Worm (Caenorhabditis elegans): ENCODE measurements around the gene T11F9.21.
A peak's percentile ranks its signal among the peaks of the same experiment; 100 is the strongest.
"Not testable (repeated sequence)": the region's sequence is repeated elsewhere in the genome, so short reads cannot be mapped to it uniquely, and the experiment has no call there.

T11F9.21 gene

ce11 chrV:11480734-11481133 lies 11.8 kb upstream of the T11F9.21 start, which contains the start of gene T11F9.14:
TSS of gene T11F9.14 (minus strand) at chrV:11480834.
- not testable (repeated sequence) for TF ChIP-seq dao-5, him-1, W03F9.2 (tag; optimal IDR thresholded peaks at IDR 0.05)

ce11 chrV:11483580-11484092 lies 8.9 kb upstream of the T11F9.21 start, which contains the start of gene col-157:
TSS of gene col-157 (plus strand) at chrV:11484042.
- TF ChIP-seq W03F9.2, him-1, dao-5 (tag; optimal IDR thresholded peaks at IDR 0.05): not testable (repeated sequence)

ce11 chrV:11484404-11484803 lies 8.2 kb upstream of the T11F9.21 start:
- TF ChIP-seq him-1 (tag; optimal IDR thresholded peaks at IDR 0.05) (no peak), dao-5 (tag; optimal IDR thresholded peaks at IDR 0.05) (no peak), W03F9.2 (tag; optimal IDR thresholded peaks at IDR 0.05) (no peak)

ce11 chrV:11485558-11485957 lies 7.0 kb upstream of the T11F9.21 start, which contains the start of gene srh-1:
TSS of gene srh-1 (plus strand) at chrV:11485858.
- TF ChIP-seq dao-5 (tag; optimal IDR thresholded peaks at IDR 0.05), result no peak
- TF ChIP-seq him-1 (tag; optimal IDR thresholded peaks at IDR 0.05), result no peak
- no peak for TF ChIP-seq W03F9.2 (tag; optimal IDR thresholded peaks at IDR 0.05)

ce11 chrV:11486680-11487079 lies 5.9 kb upstream of the T11F9.21 start, which contains the start of gene T11F9.10:
TSS of gene T11F9.10 (plus strand) at chrV:11486980.
- TF ChIP-seq W03F9.2 (tag; optimal IDR thresholded peaks at IDR 0.05) (no peak), him-1 (tag; optimal IDR thresholded peaks at IDR 0.05) (no peak), dao-5 (tag; optimal IDR thresholded peaks at IDR 0.05) (no peak)

ce11 chrV:11488288-11488687 lies 4.3 kb upstream of the T11F9.21 start:
- TF ChIP-seq him-1 (tag; optimal IDR thresholded peaks at IDR 0.05) (no peak), W03F9.2 (tag; optimal IDR thresholded peaks at IDR 0.05) (no peak), dao-5 (tag; optimal IDR thresholded peaks at IDR 0.05) (no peak)

ce11 chrV:11490382-11490781 lies 2.2 kb upstream of the T11F9.21 start, which contains the start of gene dhs-19:
TSS of gene dhs-19 (minus strand) at chrV:11490482.
- TF ChIP-seq him-1 (tag; optimal IDR thresholded peaks at IDR 0.05) (no peak), W03F9.2 (tag; optimal IDR thresholded peaks at IDR 0.05) (no peak), dao-5 (tag; optimal IDR thresholded peaks at IDR 0.05) (no peak)

ce11 chrV:11496283-11496682 lies 3.7 kb downstream of the T11F9.21 start, which contains the start of gene htrl-1:
TSS of gene htrl-1 (minus strand) at chrV:11496383.
- TF ChIP-seq him-1 (tag; optimal IDR thresholded peaks at IDR 0.05) (no peak), dao-5 (tag; optimal IDR thresholded peaks at IDR 0.05) (no peak), W03F9.2 (tag; optimal IDR thresholded peaks at IDR 0.05) (no peak)

- TF ChIP-seq W03F9.2 (tag; optimal IDR thresholded peaks at IDR 0.05) (no peak), dao-5 (tag; optimal IDR thresholded peaks at IDR 0.05) (no peak), him-1 (tag; optimal IDR thresholded peaks at IDR 0.05) (no peak)
Measured at ce11 chrV:11497475-11497874, 4.9 kb downstream of the T11F9.21 start.

ce11 chrV:11499786-11500185 lies 7.2 kb downstream of the T11F9.21 start:
- TF ChIP-seq dao-5 (tag; optimal IDR thresholded peaks at IDR 0.05), result no peak
- no peak for TF ChIP-seq him-1 (tag; optimal IDR thresholded peaks at IDR 0.05)

ce11 chrV:11500980-11501379 lies 8.4 kb downstream of the T11F9.21 start:
- TF ChIP-seq W03F9.2 (tag; optimal IDR thresholded peaks at IDR 0.05), result no peak
- no peak for TF ChIP-seq dao-5 (tag; optimal IDR thresholded peaks at IDR 0.05)
- TF ChIP-seq him-1 (tag; optimal IDR thresholded peaks at IDR 0.05), result no peak

- no peak for TF ChIP-seq dao-5 (tag; optimal IDR thresholded peaks at IDR 0.05)
Measured at ce11 chrV:11503081-11503751, 10.7 kb downstream of the T11F9.21 start, which contains the start of gene C55A6.12. TSS of gene C55A6.12 (minus strand) at chrV:11503131.

ce11 chrV:11504853-11505397 lies 12.4 kb downstream of the T11F9.21 start, which contains the start of the genes C55A6.1 and C55A6.10:
TSS of gene C55A6.1 (minus strand) at chrV:11504968.
TSS of gene C55A6.10 (plus strand) at chrV:11505347.
- peak; percentile 56 for TF ChIP-seq W03F9.2 (tag; optimal IDR thresholded peaks at IDR 0.05)

- TF ChIP-seq W03F9.2 (tag; optimal IDR thresholded peaks at IDR 0.05) (no peak), dao-5 (tag; optimal IDR thresholded peaks at IDR 0.05) (no peak), him-1 (tag; optimal IDR thresholded peaks at IDR 0.05) (no peak)
Measured at ce11 chrV:11506347-11506746, 13.8 kb downstream of the T11F9.21 start.
